Fruit fly (Drosophila melanogaster) whole organism, adult: ENCODE measurements around the gene CG31975.

Source experiments
- CG14711 ChIP-seq: fragments of 200-800 bp; sonication (Bioruptor generic); optimal IDR thresholded peaks from 2 replicates; lab custom pipeline; 2018; ENCODE audit warnings: missing biosample characterization, mild to moderate bottlenecking, missing genetic modification characterization, moderate library complexity
- CG33017 ChIP-seq: fragments of 200-800 bp; sonication (Bioruptor generic); optimal IDR thresholded peaks from 2 replicates; lab custom pipeline; 2018; ENCODE audit warnings: missing biosample characterization, mild to moderate bottlenecking, missing genetic modification characterization, moderate library complexity
- CG7045 ChIP-seq: fragments of 200-800 bp; sonication (Bioruptor generic); optimal IDR thresholded peaks from 2 replicates; lab custom pipeline; 2017; ENCODE audit warnings: missing biosample characterization, mild to moderate bottlenecking, missing genetic modification characterization
- Crg-1 ChIP-seq: fragments of 200-800 bp; sonication (Bioruptor generic); optimal IDR thresholded peaks from 2 replicates; lab custom pipeline; 2016; ENCODE audit warnings: missing biosample characterization, missing genetic modification characterization
- bab1 ChIP-seq: fragments of 200-800 bp; sonication (Bioruptor generic); optimal IDR thresholded peaks from 3 replicates; lab custom pipeline; 2019; ENCODE audit warnings: missing biosample characterization, mild to moderate bottlenecking, missing genetic modification characterization, moderate library complexity
- kay ChIP-seq: fragments of 200-800 bp; sonication (Bioruptor generic); peaks from one replicate; lab custom pipeline; 2016; ENCODE audit warnings: missing biosample characterization, missing genetic modification characterization, borderline replicate concordance

DNA sequence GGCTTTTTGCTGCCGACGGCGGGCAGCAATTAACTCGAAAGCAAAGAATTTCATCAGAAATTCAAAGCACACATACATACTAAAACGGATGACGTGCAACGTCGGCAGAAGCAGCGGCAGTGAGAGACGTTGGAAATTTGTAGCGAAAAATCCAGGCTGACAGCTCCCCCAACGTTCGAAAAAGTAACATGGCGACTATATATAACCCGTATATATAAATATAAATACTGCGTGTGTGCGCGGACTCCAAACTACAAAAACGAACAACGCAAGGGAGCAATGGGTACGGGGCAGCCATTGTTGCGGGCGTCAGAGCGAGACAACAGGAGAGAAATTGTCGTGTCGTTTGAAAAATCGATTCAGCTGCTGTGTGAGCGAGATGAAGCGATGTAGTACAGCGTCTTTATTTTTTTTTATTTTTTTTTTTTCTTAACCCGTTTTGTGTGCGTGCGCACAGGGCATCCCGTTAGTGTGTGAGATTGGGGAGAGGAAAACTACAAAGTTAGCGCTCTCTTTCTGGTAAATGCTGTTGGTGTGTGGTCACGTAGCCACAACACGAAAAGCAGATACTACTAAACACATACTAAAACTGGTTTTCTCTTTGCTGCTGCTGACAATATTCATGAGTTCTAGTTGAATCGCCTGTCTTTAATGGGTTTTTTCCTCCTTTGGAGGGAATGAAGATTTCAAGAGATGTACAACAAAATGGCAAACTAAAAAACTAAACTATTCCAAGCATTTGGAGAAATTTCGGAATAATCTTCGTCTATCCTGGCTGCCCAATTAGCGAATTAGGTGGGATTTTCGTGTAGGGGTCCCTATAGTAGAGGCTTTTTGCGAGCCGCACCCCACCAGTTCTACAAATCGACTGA lies 20.0 kb upstream of the CG31975 start:
- TF ChIP-seq CG14711 (tag; lab: Kevin White, UChicago) (peak; percentile 52), Crg-1 (peak; percentile 38), bab1 (GFP tag; lab: Kevin White, UChicago) (peak; percentile 93), CG33017 (tag; lab: Kevin White, UChicago) (peak; percentile 93), kay (GFP tag; lab: Kevin White, UChicago) (peak; percentile 100), CG7045 (GFP tag; lab: Kevin White, UChicago) (peak; percentile 96)
